Worm (Caenorhabditis elegans): ENCODE results near the gene C14C10.1.

Gene C14C10.1

ce11 chrV:12553286-12553725 is 34.8 kb upstream of the C14C10.1 start (continued):
- TF ChIP-seq madf-9 (GFP tag; conservative IDR thresholded peaks at IDR 0.05): no peak
- no peak for TF ChIP-seq tag-97 (GFP tag; IDR thresholded peaks at IDR 0.05)
- TF ChIP-seq mdl-1 (tag; optimal IDR thresholded peaks at IDR 0.05): peak; percentile 34 to 82
- no peak for TF ChIP-seq pqm-1 (tag; optimal IDR thresholded peaks at IDR 0.05)
- no peak for TF ChIP-seq zip-2 (tag; optimal IDR thresholded peaks at IDR 0.05)
- TF ChIP-seq F44E2.7 (GFP tag; IDR thresholded peaks at IDR 0.05): no peak
- no peak for TF ChIP-seq unc-39 (tag; optimal IDR thresholded peaks at IDR 0.05)
- no peak for TF ChIP-seq rbr-2 (tag; optimal IDR thresholded peaks at IDR 0.05)
- no peak for TF ChIP-seq zip-11 (GFP tag; IDR thresholded peaks at IDR 0.05)
- TF ChIP-seq unc-62 (GFP tag; optimal IDR thresholded peaks at IDR 0.05 in 1 of 2): peak in 1 of 2 experiments; percentile 93
- no peak for TF ChIP-seq unc-62 (tag; optimal IDR thresholded peaks at IDR 0.05)
- TF ChIP-seq ztf-11 (tag; optimal IDR thresholded peaks at IDR 0.05): no peak
- no peak for TF ChIP-seq nhr-111 (GFP tag; optimal IDR thresholded peaks at IDR 0.05)
- peak; percentile 83 for TF ChIP-seq aha-1 (tag)
- no peak for TF ChIP-seq ces-1 (GFP tag; optimal IDR thresholded peaks at IDR 0.05)
- TF ChIP-seq attf-4 (tag; optimal IDR thresholded peaks at IDR 0.05): no peak
- no peak for TF ChIP-seq hmg-1.1 (GFP tag; IDR thresholded peaks at IDR 0.05)
- no peak for TF ChIP-seq lin-15B (tag; optimal IDR thresholded peaks at IDR 0.05)
- TF ChIP-seq lim-7 (GFP tag; IDR thresholded peaks at IDR 0.05): no peak
- TF ChIP-seq F26F4.8 (GFP tag; conservative IDR thresholded peaks at IDR 0.05): no peak
- no peak for TF ChIP-seq F37D6.2 (tag; optimal IDR thresholded peaks at IDR 0.05)
- no peak for TF ChIP-seq nhr-102 (tag; optimal IDR thresholded peaks at IDR 0.05)
- TF ChIP-seq nhr-41 (GFP tag; IDR thresholded peaks at IDR 0.05): no peak
- TF ChIP-seq R02D3.7 (tag; optimal IDR thresholded peaks at IDR 0.05): no peak
- no peak for TF ChIP-seq T20F7.1 (GFP tag; optimal IDR thresholded peaks at IDR 0.05)
- TF ChIP-seq set-16 (GFP tag; IDR thresholded peaks at IDR 0.05): 0 out of 2 replicates have a peak, but pooled peaks have one; percentile 16
- no peak for TF ChIP-seq ZK337.2 (GFP tag; IDR thresholded peaks at IDR 0.05)
- TF ChIP-seq nhr-28 (tag; optimal IDR thresholded peaks at IDR 0.05): peak; percentile 76
- peak; percentile 24; the same call in 1 of the 2 replicates for TF ChIP-seq ceh-20 (GFP tag; IDR thresholded peaks at IDR 0.05)
- no peak for TF ChIP-seq D1046.2 (GFP tag; IDR thresholded peaks at IDR 0.05)
- no peak for TF ChIP-seq F49E8.2 (tag; optimal IDR thresholded peaks at IDR 0.05; ENCODE audit: borderline replicate concordance)
- TF ChIP-seq nhr-237 (tag; optimal IDR thresholded peaks at IDR 0.05): no peak
- peak; percentile 19 for TF ChIP-seq mep-1 (tag; optimal IDR thresholded peaks at IDR 0.05)
- no peak for TF ChIP-seq Y105C5A.15 (GFP tag; IDR thresholded peaks at IDR 0.05)
- no peak for TF ChIP-seq arid-1 (GFP tag; conservative IDR thresholded peaks at IDR 0.05)
- no peak for TF ChIP-seq daf-16 (GFP tag; optimal IDR thresholded peaks at IDR 0.05)
- TF ChIP-seq daf-16 (tag; optimal IDR thresholded peaks at IDR 0.05): no peak
- no peak for TF ChIP-seq skn-1 (tag; optimal IDR thresholded peaks at IDR 0.05)
- TF ChIP-seq ceh-28 (tag; optimal IDR thresholded peaks at IDR 0.05): no peak
- TF ChIP-seq lin-1 (GFP tag; IDR thresholded peaks at IDR 0.05): no peak
- no peak for TF ChIP-seq ceh-44 (GFP tag; IDR thresholded peaks at IDR 0.05)
- TF ChIP-seq zfp-3 (GFP tag; conservative IDR thresholded peaks at IDR 0.05): no peak
- TF ChIP-seq nhr-42 (GFP tag; IDR thresholded peaks at IDR 0.05): no peak
- no peak for TF ChIP-seq nhr-6 (tag; optimal IDR thresholded peaks at IDR 0.05)
- TF ChIP-seq nhr-76 (tag; optimal IDR thresholded peaks at IDR 0.05): no peak
- TF ChIP-seq Y75B8A.6 (GFP tag; IDR thresholded peaks at IDR 0.05): no peak
- TF ChIP-seq gei-8 (GFP tag; optimal IDR thresholded peaks at IDR 0.05): peak; percentile 12
- TF ChIP-seq snpc-1.2 (GFP tag; IDR thresholded peaks at IDR 0.05): no peak
- TF ChIP-seq F10B5.3 (tag; optimal IDR thresholded peaks at IDR 0.05): no peak
- peak; percentile 79 for TF ChIP-seq hlh-30 (tag; optimal IDR thresholded peaks at IDR 0.05; ENCODE audit: insufficient read depth)
- no peak for TF ChIP-seq aly-2 (tag; optimal IDR thresholded peaks at IDR 0.05)
- TF ChIP-seq duxl-1 (tag; optimal IDR thresholded peaks at IDR 0.05; ENCODE audit: poor library complexity): no peak
- TF ChIP-seq dmd-9 (GFP tag; IDR thresholded peaks at IDR 0.05): no peak
- TF ChIP-seq dmd-8 (GFP tag; IDR thresholded peaks at IDR 0.05): no peak

Data from whole organism, L4 larva.